Fruit fly (Drosophila melanogaster) whole organism, prepupa: ENCODE measurements around the gene Blm.

Experiments used
- CG10631 ChIP-seq: fragments of 200-800 bp; sonication (Bioruptor generic); optimal IDR thresholded peaks from 2 replicates; lab custom pipeline; 2016; ENCODE audit warnings: missing biosample characterization, missing genetic modification characterization
- CG10669 ChIP-seq: fragments of 200-800 bp; sonication (Bioruptor generic); optimal IDR thresholded peaks from 3 replicates; lab custom pipeline; 2018; ENCODE audit warnings: missing biosample characterization, mild to moderate bottlenecking, missing genetic modification characterization, moderate library complexity
- CG11294 ChIP-seq: fragments of 200-800 bp; sonication (Bioruptor generic); IDR thresholded peaks from 2 replicates; pipeline ENCODE4 v1.3.6; 2022; ENCODE audit warnings: missing biosample characterization, missing genetic modification characterization
- CG11762 ChIP-seq: fragments of 200-800 bp; sonication (Bioruptor generic); optimal IDR thresholded peaks from 3 replicates; lab custom pipeline; 2016; ENCODE audit warnings: missing biosample characterization, missing genetic modification characterization; ENCODE audit not compliant: insufficient read depth
- CG11902 ChIP-seq: fragments of 200-800 bp; sonication (Bioruptor generic); optimal IDR thresholded peaks from 3 replicates; lab custom pipeline; 2016; ENCODE audit warnings: missing biosample characterization, missing genetic modification characterization
- CG15336 ChIP-seq: fragments of 200-800 bp; sonication (Bioruptor generic); IDR thresholded peaks from 2 replicates; pipeline ENCODE4 v1.3.6; 2022; ENCODE audit warnings: missing biosample characterization, missing genetic modification characterization
- CG1621 ChIP-seq: fragments of 200-800 bp; sonication (Bioruptor generic); optimal IDR thresholded peaks from 3 replicates; lab custom pipeline; 2018; ENCODE audit warnings: missing biosample characterization, mild to moderate bottlenecking, missing genetic modification characterization
- CG16779 ChIP-seq: fragments of 200-800 bp; sonication (Bioruptor generic); optimal IDR thresholded peaks from 3 replicates; lab custom pipeline; 2017; ENCODE audit warnings: missing biosample characterization, mild to moderate bottlenecking, missing genetic modification characterization
- CG3032 ChIP-seq: fragments of 200-800 bp; optimal IDR thresholded peaks from 2 replicates; lab custom pipeline; 2019; ENCODE audit warnings: missing biosample characterization, mild to moderate bottlenecking, missing genetic modification characterization, moderate library complexity
- CG31627 ChIP-seq: fragments of 200-800 bp; sonication (Bioruptor generic); optimal IDR thresholded peaks from 3 replicates; lab custom pipeline; 2016; ENCODE audit warnings: missing biosample characterization, missing genetic modification characterization
- CG32006 ChIP-seq: fragments of 200-800 bp; sonication (Bioruptor generic); optimal IDR thresholded peaks from 3 replicates; lab custom pipeline; 2017; ENCODE audit warnings: missing biosample characterization, mild to moderate bottlenecking, missing genetic modification characterization
- CG34406 ChIP-seq: fragments of 200-800 bp; sonication (Bioruptor generic); optimal IDR thresholded peaks from 3 replicates; lab custom pipeline; 2016; ENCODE audit warnings: missing biosample characterization, missing genetic modification characterization
- CG4318 ChIP-seq: fragments of 200-800 bp; sonication (Bioruptor generic); optimal IDR thresholded peaks from 3 replicates; lab custom pipeline; 2017; ENCODE audit warnings: missing biosample characterization, mild to moderate bottlenecking, missing genetic modification characterization
- CG6163 ChIP-seq: fragments of 200-800 bp; sonication (Bioruptor generic); IDR thresholded peaks from 3 replicates; pipeline ENCODE4 v1.3.6; 2022; ENCODE audit warnings: missing biosample characterization, missing genetic modification characterization
- CG6792 ChIP-seq: fragments of 200-800 bp; sonication (Bioruptor generic); optimal IDR thresholded peaks from 3 replicates; lab custom pipeline; 2016; ENCODE audit warnings: missing biosample characterization, missing genetic modification characterization
- CG6854 ChIP-seq: fragments of 200-800 bp; sonication (Bioruptor generic); optimal IDR thresholded peaks from 2 replicates; lab custom pipeline; 2017; ENCODE audit warnings: missing biosample characterization, mild to moderate bottlenecking, missing genetic modification characterization
- CG8632 ChIP-seq: fragments of 200-800 bp; sonication (Bioruptor generic); optimal IDR thresholded peaks from 3 replicates; lab custom pipeline; 2016; ENCODE audit warnings: missing biosample characterization, missing genetic modification characterization
- CG9139 ChIP-seq: fragments of 200-800 bp; sonication (Bioruptor generic); optimal IDR thresholded peaks from 3 replicates; lab custom pipeline; 2017; ENCODE audit warnings: missing biosample characterization, mild to moderate bottlenecking, missing genetic modification characterization
- Eip75B ChIP-seq: fragments of 200-800 bp; sonication (Bioruptor generic); optimal IDR thresholded peaks from 3 replicates; lab custom pipeline; 2016; ENCODE audit warnings: missing biosample characterization, missing genetic modification characterization
- Eip78C ChIP-seq: fragments of 200-800 bp; sonication (Bioruptor generic); peaks from one replicate; lab custom pipeline; 2016; ENCODE audit warnings: missing biosample characterization, missing genetic modification characterization
- Eip93F ChIP-seq: fragments of 200-800 bp; sonication (Bioruptor generic); optimal IDR thresholded peaks from 2 replicates; lab custom pipeline; 2016; ENCODE audit warnings: missing biosample characterization, mild to moderate bottlenecking, missing genetic modification characterization
- Ets21C ChIP-seq: fragments of 200-800 bp; sonication (Bioruptor generic); optimal IDR thresholded peaks from 3 replicates; lab custom pipeline; 2016; ENCODE audit warnings: missing biosample characterization, missing genetic modification characterization
- Ets96B ChIP-seq: fragments of 200-800 bp; optimal IDR thresholded peaks from 2 replicates; lab custom pipeline; 2019; ENCODE audit warnings: missing biosample characterization, mild to moderate bottlenecking, missing genetic modification characterization, moderate library complexity
- Hr39 ChIP-seq: fragments of 200-800 bp; sonication (Bioruptor generic); optimal IDR thresholded peaks from 2 replicates; lab custom pipeline; 2016; ENCODE audit warnings: missing biosample characterization, missing genetic modification characterization
- Hr4 ChIP-seq: fragments of 200-800 bp; sonication (Bioruptor generic); optimal IDR thresholded peaks from 3 replicates; lab custom pipeline; 2016; ENCODE audit warnings: missing biosample characterization, missing genetic modification characterization
- Lpt ChIP-seq: fragments of 200-800 bp; sonication (Bioruptor generic); optimal IDR thresholded peaks from 3 replicates; lab custom pipeline; 2016; ENCODE audit warnings: missing biosample characterization, missing genetic modification characterization
- OdsH ChIP-seq: fragments of 200-800 bp; sonication (Bioruptor generic); optimal IDR thresholded peaks from 3 replicates; lab custom pipeline; 2016; ENCODE audit warnings: missing biosample characterization, missing genetic modification characterization
- Smox ChIP-seq: fragments of 200-800 bp; sonication (Bioruptor generic); optimal IDR thresholded peaks from 3 replicates; lab custom pipeline; 2016; ENCODE audit warnings: missing biosample characterization, missing genetic modification characterization
- Sox102F ChIP-seq: fragments of 200-800 bp; sonication (Bioruptor generic); optimal IDR thresholded peaks from 2 replicates; lab custom pipeline; 2016; ENCODE audit warnings: missing biosample characterization, mild to moderate bottlenecking, missing genetic modification characterization
- Sox14 ChIP-seq: fragments of 200-800 bp; sonication (Bioruptor generic); optimal IDR thresholded peaks from 3 replicates; lab custom pipeline; 2016; ENCODE audit warnings: missing biosample characterization, missing genetic modification characterization
- Sox15 ChIP-seq: fragments of 200-800 bp; sonication (Bioruptor generic); optimal IDR thresholded peaks from 3 replicates; lab custom pipeline; 2016; ENCODE audit warnings: missing biosample characterization, missing genetic modification characterization
- achi ChIP-seq: fragments of 200-800 bp; sonication (Bioruptor generic); optimal IDR thresholded peaks from 3 replicates; lab custom pipeline; 2016; ENCODE audit warnings: missing biosample characterization, missing genetic modification characterization
- acj6 ChIP-seq: fragments of 200-800 bp; sonication (Bioruptor generic); optimal IDR thresholded peaks from 3 replicates; lab custom pipeline; 2016; ENCODE audit warnings: missing biosample characterization, missing genetic modification characterization
- cyc ChIP-seq: fragments of 200-800 bp; sonication (Bioruptor generic); optimal IDR thresholded peaks from 3 replicates; lab custom pipeline; 2016; ENCODE audit warnings: missing biosample characterization, missing genetic modification characterization
- dac ChIP-seq: fragments of 200-800 bp; sonication (Bioruptor generic); optimal IDR thresholded peaks from 2 replicates; lab custom pipeline; 2017; ENCODE audit warnings: missing biosample characterization, mild to moderate bottlenecking, missing genetic modification characterization
- dsx ChIP-seq: fragments of 200-800 bp; optimal IDR thresholded peaks from 3 replicates; lab custom pipeline; 2019; ENCODE audit warnings: missing biosample characterization, mild to moderate bottlenecking, missing genetic modification characterization, moderate library complexity; ENCODE audit not compliant: poor library complexity, severe bottlenecking
- eg ChIP-seq: fragments of 200-800 bp; sonication (Bioruptor generic); IDR thresholded peaks from 3 replicates; pipeline ENCODE4 v1.3.6; 2022; ENCODE audit warnings: missing biosample characterization, missing genetic modification characterization
- esn ChIP-seq: fragments of 200-800 bp; sonication (Bioruptor generic); optimal IDR thresholded peaks from 2 replicates; lab custom pipeline; 2016; ENCODE audit warnings: missing biosample characterization, mild to moderate bottlenecking, missing genetic modification characterization, moderate library complexity
- fd59A ChIP-seq: fragments of 200-800 bp; sonication (Bioruptor generic); optimal IDR thresholded peaks from 2 replicates; lab custom pipeline; 2017; ENCODE audit warnings: missing biosample characterization, mild to moderate bottlenecking, missing genetic modification characterization, missing genetic modification reagents
- fkh ChIP-seq: fragments of 200-800 bp; sonication (Bioruptor generic); optimal IDR thresholded peaks from 3 replicates; lab custom pipeline; 2017; ENCODE audit warnings: missing biosample characterization, mild to moderate bottlenecking, missing genetic modification characterization, moderate library complexity
- net ChIP-seq: fragments of 200-800 bp; sonication (Bioruptor generic); optimal IDR thresholded peaks from 3 replicates; lab custom pipeline; 2016; ENCODE audit warnings: missing biosample characterization, missing genetic modification characterization
- salr ChIP-seq, 2 experiments: fragments of 200-800 bp; sonication (Bioruptor generic); optimal IDR thresholded peaks; 3 replicates each; lab custom pipeline; 2016 to 2018; ENCODE audit warnings: missing biosample characterization in 2 of 2, missing genetic modification characterization in 2 of 2, mild to moderate bottlenecking in 1 of 2
- spab ChIP-seq: fragments of 200-800 bp; sonication (Bioruptor generic); optimal IDR thresholded peaks from 2 replicates; lab custom pipeline; 2017; ENCODE audit warnings: missing biosample characterization, mild to moderate bottlenecking, missing genetic modification characterization, missing genetic modification reagents
- ss ChIP-seq, 2 experiments: fragments of 200-800 bp; sonication (Bioruptor generic); optimal IDR thresholded peaks; 2 replicates in 1 of 2; 3 replicates in 1 of 2; lab custom pipeline; 2017 to 2018; ENCODE audit warnings: mild to moderate bottlenecking in 2 of 2, missing biosample characterization in 2 of 2, missing genetic modification characterization in 2 of 2, moderate library complexity in 1 of 2
- svp ChIP-seq: fragments of 200-800 bp; sonication (Bioruptor generic); peaks from one replicate; lab custom pipeline; 2016; ENCODE audit warnings: missing biosample characterization, missing genetic modification characterization
- topi ChIP-seq: fragments of 200-800 bp; sonication (Bioruptor generic); optimal IDR thresholded peaks from 3 replicates; lab custom pipeline; 2016; ENCODE audit warnings: missing biosample characterization, missing genetic modification characterization
- vri ChIP-seq: fragments of 200-800 bp; sonication (Bioruptor generic); optimal IDR thresholded peaks from 3 replicates; lab custom pipeline; 2016; ENCODE audit warnings: missing biosample characterization, mild to moderate bottlenecking, missing genetic modification characterization

Gene Blm

DNA sequence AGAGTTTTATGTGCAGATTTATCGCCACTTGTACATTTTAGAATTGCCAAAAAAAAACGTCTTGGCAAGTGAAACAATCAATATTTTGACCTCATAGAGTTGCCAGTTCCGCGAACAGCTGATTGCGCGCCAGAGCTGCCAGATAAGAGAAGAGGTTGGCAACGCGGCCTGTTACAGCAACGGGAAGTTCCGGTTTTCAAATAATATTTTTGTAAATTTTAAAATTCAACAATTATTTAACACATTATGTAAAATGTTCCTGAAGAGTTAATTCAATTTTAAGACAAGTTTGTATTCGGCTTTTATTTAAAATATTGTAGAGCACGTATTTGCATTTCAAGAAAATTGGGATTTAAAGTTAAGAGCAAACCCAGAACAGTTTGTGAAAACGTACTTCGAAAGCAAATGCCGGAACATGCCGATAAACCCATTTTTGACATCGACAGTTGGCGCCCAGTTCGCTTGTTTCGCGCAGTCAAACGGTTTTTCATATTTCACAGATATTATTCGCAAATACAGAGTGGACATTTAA, 45.2 kb upstream of the Blm start, which contains the start of the genes prd1 and HisCl1 (continued):
- TF ChIP-seq CG10669 (GFP tag; lab: Kevin White, UChicago): peak; percentile 99
- TF ChIP-seq esn (GFP tag; lab: Kevin White, UChicago): peak; percentile 75
- TF ChIP-seq Lpt: no peak
- peak; percentile 57; the same call in 2 of the 3 replicates for TF ChIP-seq CG6163 (GFP tag; lab: Robert Waterston, UW)
- TF ChIP-seq salr (GFP tag; optimal IDR thresholded peaks at IDR 0.05; lab: Kevin White, UChicago): peak in 1 of 2 experiments; percentile 9
- TF ChIP-seq achi (GFP tag; lab: Kevin White, UChicago): no peak
- TF ChIP-seq topi (GFP tag; lab: Kevin White, UChicago): no peak
- no peak for TF ChIP-seq dsx (GFP tag; lab: Kevin White, UChicago)
- TF ChIP-seq Sox15 (GFP tag; lab: Kevin White, UChicago): peak; percentile 65
- peak; percentile 99 for TF ChIP-seq svp (GFP tag; lab: Kevin White, UChicago)
- peak; percentile 70 for TF ChIP-seq CG3032 (tag; lab: Kevin White, UChicago)
- no peak for TF ChIP-seq ss (GFP tag; optimal IDR thresholded peaks at IDR 0.05; lab: Kevin White, UChicago)
- TF ChIP-seq, all 60 proteins: peak for 22

dm6 chr3R:11780181-11780688, 38.7 kb upstream of the Blm start:
- TF ChIP-seq fkh (GFP tag; lab: Kevin White, UChicago) (no peak), dac (GFP tag; lab: Kevin White, UChicago) (peak; percentile 87), achi (GFP tag; lab: Kevin White, UChicago) (peak; percentile 97), Hr4 (GFP tag; lab: Kevin White, UChicago) (peak; percentile 94), CG31627 (GFP tag; lab: Kevin White, UChicago) (peak; percentile 89), net (peak; percentile 97), Eip93F (GFP tag; lab: Kevin White, UChicago) (peak; percentile 67), CG11762 (GFP tag; lab: Kevin White, UChicago) (peak; percentile 95), CG6854 (GFP tag; lab: Kevin White, UChicago) (peak; percentile 79), vri (GFP tag; lab: Kevin White, UChicago) (peak; percentile 78), Eip75B (GFP tag; lab: Kevin White, UChicago) (peak; percentile 93), CG15336 (GFP tag; lab: Robert Waterston, UW) (peak; percentile 93), CG6792 (peak; percentile 96), cyc (peak; percentile 93), CG11902 (GFP tag; lab: Kevin White, UChicago) (peak; percentile 95), CG3032 (tag; lab: Kevin White, UChicago) (peak; percentile 99), CG1621 (peak; percentile 92), Smox (GFP tag; lab: Kevin White, UChicago) (peak; percentile 92), CG32006 (GFP tag; lab: Kevin White, UChicago) (peak; percentile 99), OdsH (GFP tag; lab: Kevin White, UChicago) (peak; percentile 98), ss (GFP tag; optimal IDR thresholded peaks at IDR 0.05; lab: Kevin White, UChicago) (peak; percentile 96 to 98), CG34406 (GFP tag; lab: Kevin White, UChicago) (peak; percentile 98), Hr39 (GFP tag; lab: Kevin White, UChicago) (peak; percentile 87), topi (GFP tag; lab: Kevin White, UChicago) (peak; percentile 92), CG6163 (GFP tag; lab: Robert Waterston, UW) (peak; percentile 97), Ets21C (GFP tag; lab: Kevin White, UChicago) (peak; percentile 80), CG8632 (GFP tag; lab: Kevin White, UChicago) (peak; percentile 98), Sox102F (GFP tag; lab: Kevin White, UChicago) (peak; percentile 91), CG9139 (peak; percentile 92), Sox14 (peak; percentile 89), CG4318 (GFP tag; lab: Kevin White, UChicago) (peak; percentile 98), Sox15 (GFP tag; lab: Kevin White, UChicago) (peak; percentile 93), fd59A (peak; percentile 98), eg (peak; percentile 97), dsx (GFP tag; lab: Kevin White, UChicago) (peak; percentile 95), CG16779 (tag; lab: Kevin White, UChicago) (peak; percentile 95), acj6 (GFP tag; lab: Kevin White, UChicago) (peak; percentile 98), spab (GFP tag; lab: Kevin White, UChicago) (peak; percentile 98), CG10631 (GFP tag; lab: Kevin White, UChicago) (peak; percentile 99), Eip78C (GFP tag; lab: Kevin White, UChicago) (peak; percentile 99), CG10669 (GFP tag; lab: Kevin White, UChicago) (peak; percentile 97), CG11294 (GFP tag; lab: Robert Waterston, UW) (peak; percentile 92), Ets96B (tag; lab: Kevin White, UChicago) (peak; percentile 99)
